Fruit fly (Drosophila melanogaster) whole organism, prepupa: Measurements from ENCODE around the gene Frl.
A peak's percentile ranks its signal among the peaks of the same experiment; 100 is the strongest.

ENCODE experiments used
- Blimp-1 ChIP-seq: fragments of 200-800 bp; sonication (Bioruptor generic); optimal IDR thresholded peaks from 3 replicates; lab custom pipeline; 2017; ENCODE audit warnings: missing biosample characterization, missing genetic modification characterization, mild to moderate bottlenecking, moderate library complexity, missing genetic modification reagents
- CG10631 ChIP-seq: fragments of 200-800 bp; sonication (Bioruptor generic); optimal IDR thresholded peaks from 2 replicates; lab custom pipeline; 2016; ENCODE audit warnings: missing biosample characterization, missing genetic modification characterization
- CG11294 ChIP-seq: fragments of 200-800 bp; sonication (Bioruptor generic); IDR thresholded peaks from 2 replicates; pipeline ENCODE4 v1.3.6; 2022; ENCODE audit warnings: missing biosample characterization, missing genetic modification characterization
- CG11762 ChIP-seq: fragments of 200-800 bp; sonication (Bioruptor generic); optimal IDR thresholded peaks from 3 replicates; lab custom pipeline; 2016; ENCODE audit warnings: missing biosample characterization, missing genetic modification characterization; ENCODE audit not compliant: insufficient read depth
- CG11902 ChIP-seq: fragments of 200-800 bp; sonication (Bioruptor generic); optimal IDR thresholded peaks from 3 replicates; lab custom pipeline; 2016; ENCODE audit warnings: missing biosample characterization, missing genetic modification characterization
- CG15336 ChIP-seq: fragments of 200-800 bp; sonication (Bioruptor generic); IDR thresholded peaks from 2 replicates; pipeline ENCODE4 v1.3.6; 2022; ENCODE audit warnings: missing biosample characterization, missing genetic modification characterization
- CG16779 ChIP-seq: fragments of 200-800 bp; sonication (Bioruptor generic); optimal IDR thresholded peaks from 3 replicates; lab custom pipeline; 2017; ENCODE audit warnings: missing biosample characterization, mild to moderate bottlenecking, missing genetic modification characterization
- CG3032 ChIP-seq: fragments of 200-800 bp; optimal IDR thresholded peaks from 2 replicates; lab custom pipeline; 2019; ENCODE audit warnings: missing biosample characterization, mild to moderate bottlenecking, missing genetic modification characterization, moderate library complexity
- CG31627 ChIP-seq: fragments of 200-800 bp; sonication (Bioruptor generic); optimal IDR thresholded peaks from 3 replicates; lab custom pipeline; 2016; ENCODE audit warnings: missing biosample characterization, missing genetic modification characterization
- CG32006 ChIP-seq: fragments of 200-800 bp; sonication (Bioruptor generic); optimal IDR thresholded peaks from 3 replicates; lab custom pipeline; 2017; ENCODE audit warnings: missing biosample characterization, mild to moderate bottlenecking, missing genetic modification characterization
- CG34406 ChIP-seq: fragments of 200-800 bp; sonication (Bioruptor generic); optimal IDR thresholded peaks from 3 replicates; lab custom pipeline; 2016; ENCODE audit warnings: missing biosample characterization, missing genetic modification characterization
- CG3919 ChIP-seq: fragments of 200-800 bp; sonication (Bioruptor generic); optimal IDR thresholded peaks from 3 replicates; lab custom pipeline; 2016; ENCODE audit warnings: missing biosample characterization, missing genetic modification characterization
- CG4318 ChIP-seq: fragments of 200-800 bp; sonication (Bioruptor generic); optimal IDR thresholded peaks from 3 replicates; lab custom pipeline; 2017; ENCODE audit warnings: missing biosample characterization, mild to moderate bottlenecking, missing genetic modification characterization
- CG6276 ChIP-seq: fragments of 200-800 bp; sonication (Bioruptor generic); optimal IDR thresholded peaks from 2 replicates; lab custom pipeline; 2017; ENCODE audit warnings: missing biosample characterization, mild to moderate bottlenecking, missing genetic modification characterization
- CG6808 ChIP-seq: fragments of 200-800 bp; sonication (Bioruptor generic); optimal IDR thresholded peaks from 3 replicates; lab custom pipeline; 2017; ENCODE audit warnings: missing biosample characterization, missing genetic modification characterization, mild to moderate bottlenecking, moderate library complexity, missing genetic modification reagents
- CG6854 ChIP-seq: fragments of 200-800 bp; sonication (Bioruptor generic); optimal IDR thresholded peaks from 2 replicates; lab custom pipeline; 2017; ENCODE audit warnings: missing biosample characterization, mild to moderate bottlenecking, missing genetic modification characterization
- CG7368 ChIP-seq: fragments of 200-800 bp; sonication (Bioruptor generic); optimal IDR thresholded peaks from 3 replicates; lab custom pipeline; 2016; ENCODE audit warnings: missing biosample characterization, missing genetic modification characterization
- CG8119 ChIP-seq: fragments of 200-800 bp; sonication (Bioruptor generic); IDR thresholded peaks from 3 replicates; pipeline ENCODE4 v1.3.6; 2022; ENCODE audit warnings: missing biosample characterization, missing genetic modification characterization
- CG8632 ChIP-seq: fragments of 200-800 bp; sonication (Bioruptor generic); optimal IDR thresholded peaks from 3 replicates; lab custom pipeline; 2016; ENCODE audit warnings: missing biosample characterization, missing genetic modification characterization
- CG9139 ChIP-seq: fragments of 200-800 bp; sonication (Bioruptor generic); optimal IDR thresholded peaks from 3 replicates; lab custom pipeline; 2017; ENCODE audit warnings: missing biosample characterization, mild to moderate bottlenecking, missing genetic modification characterization
- Eip75B ChIP-seq: fragments of 200-800 bp; sonication (Bioruptor generic); optimal IDR thresholded peaks from 3 replicates; lab custom pipeline; 2016; ENCODE audit warnings: missing biosample characterization, missing genetic modification characterization
- Eip93F ChIP-seq: fragments of 200-800 bp; sonication (Bioruptor generic); optimal IDR thresholded peaks from 2 replicates; lab custom pipeline; 2016; ENCODE audit warnings: missing biosample characterization, mild to moderate bottlenecking, missing genetic modification characterization
- Ets21C ChIP-seq: fragments of 200-800 bp; sonication (Bioruptor generic); optimal IDR thresholded peaks from 3 replicates; lab custom pipeline; 2016; ENCODE audit warnings: missing biosample characterization, missing genetic modification characterization
- Ets96B ChIP-seq: fragments of 200-800 bp; optimal IDR thresholded peaks from 2 replicates; lab custom pipeline; 2019; ENCODE audit warnings: missing biosample characterization, mild to moderate bottlenecking, missing genetic modification characterization, moderate library complexity
- Gug ChIP-seq: fragments of 200-800 bp; sonication (Bioruptor generic); IDR thresholded peaks from 2 replicates; pipeline ENCODE4 v1.3.6; 2022; ENCODE audit warnings: missing biosample characterization, missing genetic modification characterization
- Hr38 ChIP-seq: sonication (Bioruptor generic); optimal IDR thresholded peaks from 2 replicates; lab custom pipeline; 2016; ENCODE audit warnings: missing biosample characterization, missing genetic modification characterization
- Hr4 ChIP-seq: fragments of 200-800 bp; sonication (Bioruptor generic); optimal IDR thresholded peaks from 3 replicates; lab custom pipeline; 2016; ENCODE audit warnings: missing biosample characterization, missing genetic modification characterization
- Lpt ChIP-seq: fragments of 200-800 bp; sonication (Bioruptor generic); optimal IDR thresholded peaks from 3 replicates; lab custom pipeline; 2016; ENCODE audit warnings: missing biosample characterization, missing genetic modification characterization
- Met ChIP-seq: fragments of 200-800 bp; sonication (Bioruptor generic); optimal IDR thresholded peaks from 3 replicates; lab custom pipeline; 2016; ENCODE audit warnings: missing biosample characterization, missing genetic modification characterization
- OdsH ChIP-seq: fragments of 200-800 bp; sonication (Bioruptor generic); optimal IDR thresholded peaks from 3 replicates; lab custom pipeline; 2016; ENCODE audit warnings: missing biosample characterization, missing genetic modification characterization
- Sox102F ChIP-seq: fragments of 200-800 bp; sonication (Bioruptor generic); optimal IDR thresholded peaks from 2 replicates; lab custom pipeline; 2016; ENCODE audit warnings: missing biosample characterization, mild to moderate bottlenecking, missing genetic modification characterization
- Sox15 ChIP-seq: fragments of 200-800 bp; sonication (Bioruptor generic); optimal IDR thresholded peaks from 3 replicates; lab custom pipeline; 2016; ENCODE audit warnings: missing biosample characterization, missing genetic modification characterization
- achi ChIP-seq: fragments of 200-800 bp; sonication (Bioruptor generic); optimal IDR thresholded peaks from 3 replicates; lab custom pipeline; 2016; ENCODE audit warnings: missing biosample characterization, missing genetic modification characterization
- acj6 ChIP-seq: fragments of 200-800 bp; sonication (Bioruptor generic); optimal IDR thresholded peaks from 3 replicates; lab custom pipeline; 2016; ENCODE audit warnings: missing biosample characterization, missing genetic modification characterization
- cyc ChIP-seq: fragments of 200-800 bp; sonication (Bioruptor generic); optimal IDR thresholded peaks from 3 replicates; lab custom pipeline; 2016; ENCODE audit warnings: missing biosample characterization, missing genetic modification characterization
- dac ChIP-seq: fragments of 200-800 bp; sonication (Bioruptor generic); optimal IDR thresholded peaks from 2 replicates; lab custom pipeline; 2017; ENCODE audit warnings: missing biosample characterization, mild to moderate bottlenecking, missing genetic modification characterization
- dsx ChIP-seq: fragments of 200-800 bp; optimal IDR thresholded peaks from 3 replicates; lab custom pipeline; 2019; ENCODE audit warnings: missing biosample characterization, mild to moderate bottlenecking, missing genetic modification characterization, moderate library complexity; ENCODE audit not compliant: poor library complexity, severe bottlenecking
- eg ChIP-seq: fragments of 200-800 bp; sonication (Bioruptor generic); IDR thresholded peaks from 3 replicates; pipeline ENCODE4 v1.3.6; 2022; ENCODE audit warnings: missing biosample characterization, missing genetic modification characterization
- esn ChIP-seq: fragments of 200-800 bp; sonication (Bioruptor generic); optimal IDR thresholded peaks from 2 replicates; lab custom pipeline; 2016; ENCODE audit warnings: missing biosample characterization, mild to moderate bottlenecking, missing genetic modification characterization, moderate library complexity
- fd59A ChIP-seq: fragments of 200-800 bp; sonication (Bioruptor generic); optimal IDR thresholded peaks from 2 replicates; lab custom pipeline; 2017; ENCODE audit warnings: missing biosample characterization, mild to moderate bottlenecking, missing genetic modification characterization, missing genetic modification reagents
- fkh ChIP-seq: fragments of 200-800 bp; sonication (Bioruptor generic); optimal IDR thresholded peaks from 3 replicates; lab custom pipeline; 2017; ENCODE audit warnings: missing biosample characterization, mild to moderate bottlenecking, missing genetic modification characterization, moderate library complexity
- lz ChIP-seq: fragments of 200-800 bp; sonication (Bioruptor generic); optimal IDR thresholded peaks from 3 replicates; lab custom pipeline; 2016; ENCODE audit warnings: missing biosample characterization, missing genetic modification characterization
- net ChIP-seq: fragments of 200-800 bp; sonication (Bioruptor generic); optimal IDR thresholded peaks from 3 replicates; lab custom pipeline; 2016; ENCODE audit warnings: missing biosample characterization, missing genetic modification characterization
- pdm3 ChIP-seq: fragments of 200-800 bp; sonication (Bioruptor generic); optimal IDR thresholded peaks from 3 replicates; lab custom pipeline; 2016; ENCODE audit warnings: missing biosample characterization, missing genetic modification characterization
- salr ChIP-seq, 2 experiments: fragments of 200-800 bp; sonication (Bioruptor generic); optimal IDR thresholded peaks; 3 replicates each; lab custom pipeline; 2016 to 2018; ENCODE audit warnings: missing biosample characterization in 2 of 2, missing genetic modification characterization in 2 of 2, mild to moderate bottlenecking in 1 of 2
- spab ChIP-seq: fragments of 200-800 bp; sonication (Bioruptor generic); optimal IDR thresholded peaks from 2 replicates; lab custom pipeline; 2017; ENCODE audit warnings: missing biosample characterization, mild to moderate bottlenecking, missing genetic modification characterization, missing genetic modification reagents
- svp ChIP-seq: fragments of 200-800 bp; sonication (Bioruptor generic); peaks from one replicate; lab custom pipeline; 2016; ENCODE audit warnings: missing biosample characterization, missing genetic modification characterization
- vri ChIP-seq: fragments of 200-800 bp; sonication (Bioruptor generic); optimal IDR thresholded peaks from 3 replicates; lab custom pipeline; 2016; ENCODE audit warnings: missing biosample characterization, mild to moderate bottlenecking, missing genetic modification characterization

Gene Frl

dm6 chr3L:14049620-14050253 lies 3.3 kb upstream of the Frl start, which contains the start of gene Neurl4 (continued):
- TF ChIP-seq CG11294 (no peak; the same call in 1 of the 2 replicates), CG4318 (no peak), Ets96B (tag; lab: Kevin White, UChicago) (peak; percentile 78), net (GFP tag; lab: Kevin White, UChicago) (no peak), CG7368 (GFP tag; lab: Kevin White, UChicago) (peak; percentile 56), Blimp-1 (no peak), Sox15 (GFP tag; lab: Kevin White, UChicago) (peak; percentile 66), CG10631 (GFP tag; lab: Kevin White, UChicago) (no peak), esn (GFP tag; lab: Kevin White, UChicago) (no peak), CG34406 (GFP tag; lab: Kevin White, UChicago) (peak; percentile 78), CG3919 (no peak), CG6808 (GFP tag; lab: Kevin White, UChicago) (no peak), dac (GFP tag; lab: Kevin White, UChicago) (no peak), OdsH (no peak), CG32006 (GFP tag; lab: Kevin White, UChicago) (no peak), CG6276 (GFP tag; lab: Kevin White, UChicago) (no peak), fd59A (peak; percentile 48), vri (no peak), Gug (GFP tag; lab: Robert Waterston, UW) (peak; percentile 83), Ets21C (GFP tag; lab: Kevin White, UChicago) (peak; percentile 68), svp (no peak)

dm6 chr3L:14050944-14051548 lies 2.0 kb upstream of the Frl start, which contains the start of gene CG6833:
CG6833 (plus strand) TSS chr3L:14051206.
- TF ChIP-seq CG15336 (GFP tag; lab: Robert Waterston, UW) (peak; percentile 28; the same call in 1 of the 2 replicates), CG11902 (peak; percentile 68), esn (GFP tag; lab: Kevin White, UChicago) (peak; percentile 71), CG9139 (no peak), Sox15 (GFP tag; lab: Kevin White, UChicago) (peak; percentile 51), dsx (GFP tag; lab: Kevin White, UChicago) (peak; percentile 11), acj6 (GFP tag; lab: Kevin White, UChicago) (peak; percentile 34), CG3032 (peak; percentile 67), Met (GFP tag; lab: Kevin White, UChicago) (peak; percentile 65), fkh (peak; percentile 82), Eip93F (GFP tag; lab: Kevin White, UChicago) (no peak), CG8632 (GFP tag; lab: Kevin White, UChicago) (peak; percentile 13), pdm3 (GFP tag; lab: Kevin White, UChicago) (peak; percentile 70), Lpt (GFP tag; lab: Kevin White, UChicago) (peak; percentile 15), CG6854 (GFP tag; lab: Kevin White, UChicago) (no peak), cyc (GFP tag; lab: Kevin White, UChicago) (peak; percentile 87), lz (peak; percentile 75), Eip75B (GFP tag; lab: Kevin White, UChicago) (peak; percentile 45), salr (GFP tag; optimal IDR thresholded peaks at IDR 0.05; lab: Kevin White, UChicago) (no peak), CG4318 (peak; percentile 40), eg (GFP tag; lab: Robert Waterston, UW) (peak; percentile 71), CG7368 (GFP tag; lab: Kevin White, UChicago) (peak; percentile 53), Hr4 (GFP tag; lab: Kevin White, UChicago) (peak; percentile 73), dac (GFP tag; lab: Kevin White, UChicago) (no peak), spab (GFP tag; lab: Kevin White, UChicago) (no peak), CG16779 (tag; lab: Kevin White, UChicago) (no peak), Hr38 (GFP tag; lab: Kevin White, UChicago) (no peak), OdsH (peak; percentile 57), CG31627 (peak; percentile 84), CG3919 (peak; percentile 83), achi (GFP tag; lab: Kevin White, UChicago) (peak; percentile 56), Sox102F (no peak), CG8119 (GFP tag; lab: Robert Waterston, UW) (peak; percentile 54; the same call in 2 of the 3 replicates), CG11762 (peak; percentile 32), Ets96B (tag; lab: Kevin White, UChicago) (peak; percentile 44)
